Worm (Caenorhabditis elegans): Measurements from ENCODE around the gene Y66D12A.16.

DNA sequence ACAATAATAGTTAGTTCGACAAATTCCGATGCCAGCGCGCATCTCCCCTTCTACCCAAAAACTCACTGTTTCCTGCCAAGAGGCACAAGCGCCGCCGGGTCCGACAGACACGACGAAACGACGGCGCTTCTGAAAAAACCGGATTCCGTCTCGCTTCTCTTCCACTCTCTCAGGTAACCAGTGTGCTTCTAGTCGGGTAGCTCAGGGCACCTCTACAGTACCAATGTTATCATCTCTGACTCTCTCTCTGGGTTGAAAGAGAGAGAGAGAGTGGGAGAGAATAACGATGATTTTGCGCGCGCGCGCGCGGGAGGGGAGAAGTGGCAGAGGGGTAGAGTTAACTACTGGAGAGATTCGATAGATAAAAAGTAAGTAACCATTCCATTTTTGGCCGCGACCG is 33.5 kb downstream of the Y66D12A.16 start:
- no peak for TF ChIP-seq madf-8 (GFP tag; conservative IDR thresholded peaks at IDR 0.05)
- no peak for TF ChIP-seq ztf-25 (GFP tag; IDR thresholded peaks at IDR 0.05)
- TF ChIP-seq hlh-26 (GFP tag; conservative IDR thresholded peaks at IDR 0.05), result no peak
- TF ChIP-seq ets-4 (GFP tag; optimal IDR thresholded peaks at IDR 0.05), result no peak
- no peak for TF ChIP-seq mxl-1 (tag; optimal IDR thresholded peaks at IDR 0.05)
- TF ChIP-seq him-1 (tag; optimal IDR thresholded peaks at IDR 0.05), result no peak
